Worm (Caenorhabditis elegans): ENCODE data around the gene K06H6.4.

The K06H6.4 gene

DNA sequence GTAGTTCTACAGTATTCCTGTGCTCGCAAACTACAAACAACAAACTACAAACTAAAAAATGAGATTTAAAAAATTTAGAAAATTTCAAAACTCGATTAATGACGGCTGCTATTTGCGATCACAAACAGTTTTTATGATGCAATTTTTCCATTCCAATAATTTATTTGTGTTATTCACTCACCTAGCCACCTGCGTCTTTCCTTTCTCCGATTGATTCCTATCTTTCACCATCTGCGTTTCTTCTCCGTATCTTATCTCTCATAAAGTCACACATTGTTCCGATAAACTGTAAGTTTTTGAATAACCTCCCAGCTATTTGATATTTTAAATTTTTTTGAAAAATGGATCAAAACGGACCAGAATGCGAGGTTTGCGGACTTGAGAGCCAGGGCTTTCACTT, 44.9 kb upstream of the K06H6.4 start, which contains the start of gene nhr-132:
TSS of gene nhr-132 (plus strand) at position 271 of the 400 bp plus-strand sequence.
- TF ChIP-seq nhr-20 (tag; optimal IDR thresholded peaks at IDR 0.05) = peak; percentile 56
- TF ChIP-seq zag-1 (tag; optimal IDR thresholded peaks at IDR 0.05) = no peak
- peak in 1 of 2 experiments; percentile 19 for TF ChIP-seq mdl-1 (tag; optimal IDR thresholded peaks at IDR 0.05)
- peak; percentile 43 for TF ChIP-seq blmp-1 (tag; optimal IDR thresholded peaks at IDR 0.05)
- TF ChIP-seq lin-35 (GFP tag; optimal IDR thresholded peaks at IDR 0.05) = peak in 1 of 2 experiments; percentile 44
- peak; percentile 13 for TF ChIP-seq nhr-90 (tag; optimal IDR thresholded peaks at IDR 0.05; ENCODE audit: poor library complexity)
- no peak for TF ChIP-seq fkh-4 (tag; optimal IDR thresholded peaks at IDR 0.05; ENCODE audit: borderline replicate concordance)
- TF ChIP-seq jun-1 (tag; optimal IDR thresholded peaks at IDR 0.05) = no peak
- peak; percentile 28 for TF ChIP-seq nhr-77 (tag; optimal IDR thresholded peaks at IDR 0.05)
- TF ChIP-seq unc-130 (tag; optimal IDR thresholded peaks at IDR 0.05) = no peak
- peak; percentile 92 for TF ChIP-seq lin-14 (GFP tag; optimal IDR thresholded peaks at IDR 0.05)
- no peak for TF ChIP-seq isw-1 (GFP tag; IDR thresholded peaks at IDR 0.05)
- peak in 1 of 2 experiments; percentile 0 for TF ChIP-seq lsy-2 (tag; optimal IDR thresholded peaks at IDR 0.05)
- TF ChIP-seq elt-2 (tag; optimal IDR thresholded peaks at IDR 0.05) = peak; percentile 35
- TF ChIP-seq tlp-1 (tag; optimal IDR thresholded peaks at IDR 0.05) = no peak
- TF ChIP-seq nhr-85 (tag) = peak; percentile 77
- no peak for TF ChIP-seq nhr-12 (tag; optimal IDR thresholded peaks at IDR 0.05)
- no peak for TF ChIP-seq rnt-1 (tag; optimal IDR thresholded peaks at IDR 0.05)
- TF ChIP-seq vab-15 (tag; optimal IDR thresholded peaks at IDR 0.05) = no peak
- no peak for TF ChIP-seq ceh-88 (GFP tag; IDR thresholded peaks at IDR 0.05)
- TF ChIP-seq zip-4 (GFP tag; optimal IDR thresholded peaks at IDR 0.05) = no peak
- no peak for TF ChIP-seq lin-15B (tag; optimal IDR thresholded peaks at IDR 0.05)
- TF ChIP-seq efl-1 (optimal IDR thresholded peaks at IDR 0.05) = peak in 1 of 2 experiments; percentile 1
- no peak for TF ChIP-seq efl-1 (GFP tag; optimal IDR thresholded peaks at IDR 0.05 in 1 of 2)
- no peak for TF ChIP-seq efl-3 (GFP tag; optimal IDR thresholded peaks at IDR 0.05)
- TF ChIP-seq dpl-1 (GFP tag; optimal IDR thresholded peaks at IDR 0.05) = peak in 1 of 3 experiments; percentile 16
- no peak for TF ChIP-seq fkh-10 (GFP tag; optimal IDR thresholded peaks at IDR 0.05)
- TF ChIP-seq nhr-84 (tag; optimal IDR thresholded peaks at IDR 0.05) = no peak
- peak; percentile 57 for TF ChIP-seq snu-23 (GFP tag; optimal IDR thresholded peaks at IDR 0.05)
- TF ChIP-seq lin-13 (GFP tag; optimal IDR thresholded peaks at IDR 0.05) = no peak
- TF ChIP-seq nhr-237 (tag; optimal IDR thresholded peaks at IDR 0.05) = no peak
- TF ChIP-seq C04F5.9 (tag; optimal IDR thresholded peaks at IDR 0.05) = no peak
- peak in 2 of 6 experiments; percentile 25 to 44 for TF ChIP-seq elt-3 (tag; optimal IDR thresholded peaks at IDR 0.05)
- TF ChIP-seq mep-1 (tag; optimal IDR thresholded peaks at IDR 0.05) = peak; percentile 54

DNA sequence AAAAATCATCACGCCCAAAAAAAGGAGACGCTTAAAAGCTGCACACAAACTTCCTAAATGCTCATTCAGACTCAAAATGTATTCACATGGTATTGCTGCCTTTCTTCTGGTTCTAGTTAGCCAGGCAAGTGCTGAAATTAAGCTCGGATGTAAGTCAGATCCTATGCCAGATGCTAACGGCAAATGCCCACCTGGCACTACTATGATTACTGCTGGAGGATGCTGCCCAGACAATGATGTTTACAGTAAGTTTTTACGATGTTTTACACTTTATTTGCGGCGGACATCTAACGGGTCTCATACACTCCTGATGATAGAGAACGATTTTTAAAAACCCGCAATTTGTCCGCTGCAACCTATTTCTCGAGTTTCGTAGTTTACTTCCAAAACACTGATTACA, 42.5 kb upstream of the K06H6.4 start, which contains the start of gene C14C6.5:
TSS of gene C14C6.5 (plus strand) at position 58 of the 400 bp plus-strand sequence.
- TF ChIP-seq aha-1 (tag; optimal IDR thresholded peaks at IDR 0.05) (no peak), lin-15B (tag; optimal IDR thresholded peaks at IDR 0.05) (no peak), unc-62 (GFP tag; optimal IDR thresholded peaks at IDR 0.05) (no peak), unc-130 (tag; optimal IDR thresholded peaks at IDR 0.05) (no peak), egl-27 (tag; optimal IDR thresholded peaks at IDR 0.05) (no peak), ceh-90 (tag; optimal IDR thresholded peaks at IDR 0.05) (no peak), ceh-82 (tag; optimal IDR thresholded peaks at IDR 0.05) (no peak), nhr-71 (tag; optimal IDR thresholded peaks at IDR 0.05) (no peak), sup-37 (GFP tag; optimal IDR thresholded peaks at IDR 0.05) (no peak), sox-4 (tag; optimal IDR thresholded peaks at IDR 0.05) (no peak)

All from whole organism, L1 larva.